Worm (Caenorhabditis elegans) whole organism, late embryonic: Measurements from ENCODE around the gene amdh-1.
A peak's percentile ranks its signal among the peaks of the same experiment; 100 is the strongest.

Source experiments
- C08G9.2 ChIP-seq: sonication (generic microtip); optimal IDR thresholded peaks from 2 replicates; lab custom pipeline; 2016; ENCODE audit warnings: mild to moderate bottlenecking, missing genetic modification characterization, moderate library complexity, missing compliant biosample characterization
- F13H6.1 ChIP-seq: sonication (generic microtip); optimal IDR thresholded peaks from 2 replicates; lab custom pipeline; 2016; ENCODE audit warnings: missing genetic modification characterization, missing compliant biosample characterization
- Y22D7AL.16 ChIP-seq: sonication (generic microtip); optimal IDR thresholded peaks from 2 replicates; lab custom pipeline; 2016; ENCODE audit warnings: missing genetic modification characterization, missing compliant biosample characterization
- ahr-1 ChIP-seq: sonication (generic microtip); optimal IDR thresholded peaks from 2 replicates; lab custom pipeline; 2016; ENCODE audit warnings: missing genetic modification characterization, missing compliant biosample characterization
- ama-1 ChIP-seq: fragments of 150-350 bp; optimal IDR thresholded peaks from 2 replicates; lab custom pipeline; 2014
- ceh-18 ChIP-seq: sonication (generic microtip); optimal IDR thresholded peaks from 2 replicates; lab custom pipeline; 2016; ENCODE audit warnings: missing genetic modification characterization, missing compliant biosample characterization
- ceh-19 ChIP-seq: fragments of 200-800 bp; sonication (Bioruptor generic); optimal IDR thresholded peaks from 2 replicates; lab custom pipeline; 2018; ENCODE audit warnings: mild to moderate bottlenecking, missing genetic modification characterization, missing compliant biosample characterization
- ceh-2 ChIP-seq: sonication (generic microtip); optimal IDR thresholded peaks from 2 replicates; lab custom pipeline; 2016; ENCODE audit warnings: missing genotype, missing genetic modification characterization, missing compliant biosample characterization
- ceh-22 ChIP-seq: sonication (generic microtip); optimal IDR thresholded peaks from 2 replicates; lab custom pipeline; 2017; ENCODE audit warnings: missing biosample characterization, missing genetic modification characterization
- ceh-34 ChIP-seq: sonication (generic microtip); optimal IDR thresholded peaks from 2 replicates; lab custom pipeline; 2016; ENCODE audit warnings: mild to moderate bottlenecking, missing genetic modification characterization, missing compliant biosample characterization
- ceh-6 ChIP-seq: fragments of 200-800 bp; sonication (Bioruptor generic); optimal IDR thresholded peaks from 2 replicates; lab custom pipeline; 2018; ENCODE audit warnings: mild to moderate bottlenecking, missing genetic modification characterization, missing compliant biosample characterization
- ceh-9 ChIP-seq: sonication (generic microtip); optimal IDR thresholded peaks from 2 replicates; lab custom pipeline; 2016; ENCODE audit warnings: mild to moderate bottlenecking, missing genetic modification characterization, inconsistent platforms, missing compliant biosample characterization
- elt-4 ChIP-seq: sonication (generic microtip); optimal IDR thresholded peaks from 2 replicates; lab custom pipeline; 2016; ENCODE audit warnings: missing genetic modification characterization, missing compliant biosample characterization
- eyg-1 ChIP-seq: sonication (generic microtip); optimal IDR thresholded peaks from 2 replicates; lab custom pipeline; 2016; ENCODE audit warnings: missing genotype, missing genetic modification characterization, missing compliant biosample characterization
- fkh-10 ChIP-seq: fragments of 150-350 bp; optimal IDR thresholded peaks from 2 replicates; lab custom pipeline; 2014; ENCODE audit warnings: missing biosample characterization, missing genetic modification reagents, missing genetic modification characterization
- fkh-6 ChIP-seq: sonication (generic microtip); optimal IDR thresholded peaks from 2 replicates; lab custom pipeline; 2016; ENCODE audit warnings: missing genetic modification characterization, missing compliant biosample characterization
- gmeb-2 ChIP-seq: sonication (generic microtip); optimal IDR thresholded peaks from 2 replicates; lab custom pipeline; 2016; ENCODE audit warnings: missing genetic modification characterization, inconsistent platforms, missing compliant biosample characterization
- hlh-13 ChIP-seq: fragments of 200-800 bp; sonication (Bioruptor generic); optimal IDR thresholded peaks from 2 replicates; lab custom pipeline; 2018; ENCODE audit warnings: mild to moderate bottlenecking, missing genetic modification characterization, missing compliant biosample characterization
- hlh-30 ChIP-seq: sonication (generic microtip); optimal IDR thresholded peaks from 2 replicates; lab custom pipeline; 2017; ENCODE audit warnings: antibody characterized with exemption, missing genetic modification characterization, missing compliant biosample characterization; ENCODE audit not compliant: insufficient read depth
- hlh-6 ChIP-seq: sonication (generic microtip); optimal IDR thresholded peaks from 2 replicates; lab custom pipeline; 2016; ENCODE audit warnings: missing genotype, missing genetic modification characterization, missing compliant biosample characterization
- hlh-8 ChIP-seq: sonication (generic microtip); optimal IDR thresholded peaks from 2 replicates; lab custom pipeline; 2016; ENCODE audit warnings: missing genotype, missing genetic modification characterization, missing compliant biosample characterization
- lim-6 ChIP-seq: sonication (generic microtip); optimal IDR thresholded peaks from 2 replicates; lab custom pipeline; 2016; ENCODE audit warnings: missing genetic modification characterization, missing compliant biosample characterization
- madf-2 ChIP-seq: sonication (generic microtip); optimal IDR thresholded peaks from 2 replicates; lab custom pipeline; 2017; ENCODE audit warnings: missing genetic modification characterization, missing compliant biosample characterization
- mec-3 ChIP-seq: sonication (generic microtip); optimal IDR thresholded peaks from 2 replicates; lab custom pipeline; 2016; ENCODE audit warnings: borderline replicate concordance, missing genetic modification characterization, missing compliant biosample characterization
- npax-4 ChIP-seq: sonication (generic microtip); optimal IDR thresholded peaks from 2 replicates; lab custom pipeline; 2016; ENCODE audit warnings: missing genetic modification characterization, missing compliant biosample characterization
- pag-3 ChIP-seq: sonication (generic microtip); optimal IDR thresholded peaks from 2 replicates; lab custom pipeline; 2016; ENCODE audit warnings: missing compliant biosample characterization, missing genetic modification characterization, borderline replicate concordance
- pax-1 ChIP-seq: fragments of 150-350 bp; optimal IDR thresholded peaks from 2 replicates; lab custom pipeline; 2014; ENCODE audit warnings: missing biosample characterization, missing genetic modification characterization
- pha-2 ChIP-seq: sonication (generic microtip); optimal IDR thresholded peaks from 2 replicates; lab custom pipeline; 2017; ENCODE audit warnings: mild to moderate bottlenecking, missing genetic modification characterization, missing compliant biosample characterization
- pha-4 ChIP-seq: fragments of 150-350 bp; optimal IDR thresholded peaks from 2 replicates; lab custom pipeline; 2018; ENCODE audit warnings: missing biosample characterization, missing genetic modification reagents, missing genetic modification characterization
- pqm-1 ChIP-seq: sonication (generic microtip); optimal IDR thresholded peaks from 2 replicates; lab custom pipeline; 2016; ENCODE audit warnings: missing genetic modification characterization, missing compliant biosample characterization
- pros-1 ChIP-seq: fragments of 150-350 bp; optimal IDR thresholded peaks from 2 replicates; lab custom pipeline; 2014; ENCODE audit warnings: missing biosample characterization, missing genetic modification reagents, missing genetic modification characterization
- ref-2 ChIP-seq: sonication (generic microtip); optimal IDR thresholded peaks from 2 replicates; lab custom pipeline; 2016; ENCODE audit warnings: missing genetic modification characterization, missing compliant biosample characterization
- rnt-1 ChIP-seq: sonication (generic microtip); optimal IDR thresholded peaks from 2 replicates; lab custom pipeline; 2016; ENCODE audit warnings: missing genetic modification characterization, missing compliant biosample characterization
- sox-2 ChIP-seq: fragments of 200-800 bp; sonication (Bioruptor generic); IDR thresholded peaks from 2 replicates; pipeline ENCODE4 v1.3.6; 2022; ENCODE audit warnings: missing genetic modification reagents, missing genetic modification characterization, missing compliant biosample characterization
- syd-9 ChIP-seq: sonication (generic microtip); optimal IDR thresholded peaks from 2 replicates; lab custom pipeline; 2016; ENCODE audit warnings: mild to moderate bottlenecking, missing genetic modification characterization, moderate library complexity, missing compliant biosample characterization
- tbx-2 ChIP-seq: sonication (generic microtip); optimal IDR thresholded peaks from 2 replicates; lab custom pipeline; 2016; ENCODE audit warnings: missing genetic modification characterization, missing compliant biosample characterization
- ttx-3 ChIP-seq: sonication (generic microtip); optimal IDR thresholded peaks from 2 replicates; lab custom pipeline; 2016; ENCODE audit warnings: missing genetic modification reagents, missing genetic modification characterization, missing compliant biosample characterization
- unc-42 ChIP-seq: sonication (generic microtip); optimal IDR thresholded peaks from 2 replicates; lab custom pipeline; 2016; ENCODE audit warnings: missing genotype, missing genetic modification characterization, missing compliant biosample characterization
- unc-86 ChIP-seq: sonication (generic microtip); optimal IDR thresholded peaks from 2 replicates; lab custom pipeline; 2016; ENCODE audit warnings: missing genetic modification characterization, missing compliant biosample characterization
- zip-5 ChIP-seq: sonication (generic microtip); optimal IDR thresholded peaks from 2 replicates; lab custom pipeline; 2016; ENCODE audit warnings: missing genetic modification characterization, missing compliant biosample characterization
- ztf-16 ChIP-seq: sonication (generic microtip); optimal IDR thresholded peaks from 2 replicates; lab custom pipeline; 2017; ENCODE audit warnings: missing genetic modification characterization, missing compliant biosample characterization

Gene amdh-1

ce11 chrIII:6307832-6308231 lies 56.2 kb downstream of the amdh-1 start:
- no peak for TF ChIP-seq madf-2 (tag; lab: Kevin White, UChicago)
- TF ChIP-seq unc-42 = peak; percentile 56

ce11 chrIII:6309066-6309465 lies 57.5 kb downstream of the amdh-1 start, which contains the start of gene gar-2:
Gene gar-2 (plus strand): TSS chrIII:6309366.
- TF ChIP-seq sox-2 (GFP tag; lab: Robert Waterston, UW) (no peak), tbx-2 (tag; lab: Kevin White, UChicago) (no peak), lim-6 (tag; lab: Kevin White, UChicago) (no peak), pha-2 (tag; lab: Kevin White, UChicago) (no peak), ceh-22 (no peak), rnt-1 (tag; lab: Kevin White, UChicago) (no peak), Y22D7AL.16 (tag; lab: Kevin White, UChicago) (no peak), hlh-13 (GFP tag; lab: Kevin White, UChicago) (no peak), unc-86 (tag; lab: Kevin White, UChicago) (no peak), elt-4 (no peak), pax-1 (tag; lab: Kevin White, UChicago) (no peak), npax-4 (tag; lab: Kevin White, UChicago) (no peak), ceh-19 (GFP tag; lab: Kevin White, UChicago) (no peak), ref-2 (no peak), zip-5 (no peak), ceh-2 (no peak), C08G9.2 (tag; lab: Kevin White, UChicago) (no peak)

ce11 chrIII:6310352-6310751 lies 58.7 kb downstream of the amdh-1 start:
- TF ChIP-seq unc-42 (peak; percentile 90), pag-3 (tag; lab: Kevin White, UChicago) (no peak), pros-1 (tag; lab: Kevin White, UChicago) (no peak)

- TF ChIP-seq gmeb-2 (tag; lab: Kevin White, UChicago) = no peak
- no peak for TF ChIP-seq mec-3 (tag; lab: Kevin White, UChicago)
- TF ChIP-seq sox-2 (GFP tag; lab: Robert Waterston, UW) = no peak
- TF ChIP-seq pros-1 (tag; lab: Kevin White, UChicago) = no peak
- TF ChIP-seq ceh-22 = no peak
- TF ChIP-seq ztf-16 = no peak
- TF ChIP-seq ttx-3 (tag; lab: Kevin White, UChicago) = no peak
- TF ChIP-seq ceh-19 (GFP tag; lab: Kevin White, UChicago) = no peak
- no peak for TF ChIP-seq eyg-1 (tag; lab: Kevin White, UChicago)
- no peak for TF ChIP-seq ceh-18 (tag; lab: Kevin White, UChicago)
- no peak for TF ChIP-seq pqm-1 (tag; lab: Kevin White, UChicago)
- no peak for TF ChIP-seq syd-9
- no peak for TF ChIP-seq elt-4
- TF ChIP-seq ceh-9 (tag; lab: Kevin White, UChicago) = no peak
- TF ChIP-seq npax-4 (tag; lab: Kevin White, UChicago) = no peak
- no peak for TF ChIP-seq fkh-10 (GFP tag; lab: Kevin White, UChicago)
- no peak for TF ChIP-seq pha-4 (tag; lab: Kevin White, UChicago)
- no peak for TF ChIP-seq pax-1 (tag; lab: Kevin White, UChicago)
- no peak for TF ChIP-seq F13H6.1 (tag; lab: Kevin White, UChicago)
Measured at ce11 chrIII:6311452-6311851, 59.8 kb downstream of the amdh-1 start.

- TF ChIP-seq tbx-2 (tag; lab: Kevin White, UChicago) (no peak), unc-42 (peak; percentile 34)
Measured at ce11 chrIII:6312244-6312643, 60.6 kb downstream of the amdh-1 start.

- TF ChIP-seq lim-6 (tag; lab: Kevin White, UChicago) (no peak), madf-2 (tag; lab: Kevin White, UChicago) (no peak), ahr-1 (tag; lab: Kevin White, UChicago) (no peak), pqm-1 (tag; lab: Kevin White, UChicago) (no peak), hlh-6 (tag; lab: Kevin White, UChicago) (no peak), ceh-6 (GFP tag; lab: Kevin White, UChicago) (no peak), mec-3 (tag; lab: Kevin White, UChicago) (no peak), ceh-34 (no peak), hlh-30 (tag; lab: Kevin White, UChicago) (no peak), hlh-8 (tag; lab: Kevin White, UChicago) (no peak), fkh-6 (tag; lab: Kevin White, UChicago) (no peak), ama-1 (lab: Kevin White, UChicago) (no peak), ceh-18 (tag; lab: Kevin White, UChicago) (no peak)
Measured at ce11 chrIII:6315515-6315914, 63.9 kb downstream of the amdh-1 start.
